Worm (Caenorhabditis elegans): ENCODE results near the gene C42D8.9.

DNA sequence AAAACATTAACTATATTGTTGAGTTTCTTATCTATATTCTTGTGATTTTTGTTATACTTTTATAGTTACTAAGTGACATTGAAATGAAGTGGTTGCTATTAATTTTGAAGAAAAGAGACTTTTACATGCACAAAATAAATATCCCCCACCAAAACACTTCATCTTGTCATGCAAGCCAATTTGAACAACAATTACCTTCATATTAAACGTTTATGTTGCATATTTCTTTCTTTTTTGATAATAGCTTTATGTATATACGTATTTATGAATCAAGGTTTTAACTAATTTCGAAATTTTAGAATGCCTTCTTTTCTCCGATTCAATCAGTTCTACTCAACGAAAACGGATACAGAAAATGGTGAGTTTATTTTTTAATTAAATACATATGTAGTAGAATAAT is 39.0 kb downstream of the C42D8.9 start, which contains the start of gene clc-7:
- no peak for TF ChIP-seq zag-1 (tag; optimal IDR thresholded peaks at IDR 0.05)
- no peak for TF ChIP-seq lin-39 (tag; optimal IDR thresholded peaks at IDR 0.05)
